Worm (Caenorhabditis elegans) whole organism, L4 larva: ENCODE measurements around the gene sph-1.

Source experiments
- T20F7.1 ChIP-seq: fragments of 200-800 bp; sonication (Bioruptor generic); optimal IDR thresholded peaks from 2 replicates; lab custom pipeline; 2018; ENCODE audit warnings: mild to moderate bottlenecking, missing genetic modification characterization, missing compliant biosample characterization
- lin-39 ChIP-seq: fragments of 150-350 bp; optimal IDR thresholded peaks from 2 replicates; lab custom pipeline; 2014; ENCODE audit warnings: missing biosample characterization, missing genetic modification reagents, missing genetic modification characterization
- unc-39 ChIP-seq: sonication (generic microtip); optimal IDR thresholded peaks from 2 replicates; lab custom pipeline; 2017; ENCODE audit warnings: missing biosample characterization, missing genetic modification characterization
- zip-11 ChIP-seq: fragments of 200-800 bp; sonication (Bioruptor generic); IDR thresholded peaks from 2 replicates; pipeline ENCODE4 v1.3.6; 2022; ENCODE audit warnings: missing genetic modification characterization, missing compliant biosample characterization

DNA sequence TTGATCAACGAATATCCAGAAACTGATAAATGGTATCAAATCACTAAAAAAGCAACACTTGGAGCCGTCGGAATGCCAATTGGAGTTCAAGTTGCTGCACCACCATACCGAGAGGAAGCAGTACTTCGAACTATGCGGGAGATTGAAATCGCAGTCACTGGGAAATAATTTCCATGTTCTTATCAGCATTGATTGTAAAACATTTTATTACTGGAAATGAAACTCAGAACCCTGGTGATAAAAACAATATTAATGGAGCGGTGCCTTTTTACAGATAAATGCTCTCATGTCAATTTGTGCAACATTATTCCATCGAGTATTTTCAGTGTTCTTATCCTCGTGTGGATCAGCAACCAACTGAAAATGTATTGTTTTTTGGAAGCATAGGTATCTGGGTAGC, 28.4 kb upstream of the sph-1 start:
- TF ChIP-seq unc-39 (tag; lab: Kevin White, UChicago) = no peak
- no peak for TF ChIP-seq T20F7.1
- no peak for TF ChIP-seq lin-39
- TF ChIP-seq zip-11 (GFP tag; lab: Robert Waterston, UW) = no peak
